Fruit fly (Drosophila melanogaster) whole organism, embryonic: ENCODE measurements around the gene WRNexo.

Experiments used
- Atf-2 ChIP-seq: fragments of 200-800 bp; sonication (Bioruptor generic); optimal IDR thresholded peaks from 2 replicates; lab custom pipeline; 2016; ENCODE audit warnings: missing biosample characterization, missing genetic modification characterization
- Bdp1 ChIP-seq: fragments of 200-800 bp; sonication (Bioruptor generic); optimal IDR thresholded peaks from 3 replicates; lab custom pipeline; 2016; ENCODE audit warnings: missing biosample characterization, missing genetic modification characterization
- CG10959 ChIP-seq: fragments of 200-800 bp; sonication (Bioruptor generic); IDR thresholded peaks from 2 replicates; pipeline ENCODE4 v1.3.6; 2022; ENCODE audit warnings: missing biosample characterization, missing genetic modification characterization
- CG11085 ChIP-seq: fragments of 200-800 bp; sonication (Bioruptor generic); IDR thresholded peaks from 2 replicates; pipeline ENCODE4 v1.3.6; 2022; ENCODE audit warnings: missing biosample characterization, missing genetic modification characterization
- CG13624 ChIP-seq: fragments of 200-800 bp; sonication (Bioruptor generic); optimal IDR thresholded peaks from 2 replicates; lab custom pipeline; 2016; ENCODE audit warnings: missing biosample characterization, missing genetic modification characterization
- CG14050 ChIP-seq: fragments of 200-800 bp; sonication (Bioruptor generic); IDR thresholded peaks from 3 replicates; pipeline ENCODE4 v1.3.6; 2022; ENCODE audit warnings: missing biosample characterization, missing genetic modification characterization
- CG16863 ChIP-seq: fragments of 200-800 bp; sonication (Bioruptor generic); optimal IDR thresholded peaks from 3 replicates; lab custom pipeline; 2016; ENCODE audit warnings: missing biosample characterization, missing genetic modification characterization
- CG17328 ChIP-seq: fragments of 200-800 bp; sonication (Bioruptor generic); IDR thresholded peaks from 2 replicates; pipeline ENCODE4 v1.3.6; 2022; ENCODE audit warnings: missing biosample characterization, missing genetic modification characterization
- CG2120 ChIP-seq: fragments of 200-800 bp; sonication (Bioruptor generic); optimal IDR thresholded peaks from 3 replicates; lab custom pipeline; 2016; ENCODE audit warnings: missing biosample characterization, missing genetic modification characterization
- CG2712 ChIP-seq: fragments of 200-800 bp; optimal IDR thresholded peaks from 3 replicates; lab custom pipeline; 2019; ENCODE audit warnings: missing biosample characterization, mild to moderate bottlenecking, missing genetic modification characterization, moderate library complexity
- CG3847 ChIP-seq: fragments of 200-800 bp; sonication (Bioruptor generic); IDR thresholded peaks from 2 replicates; pipeline ENCODE4 v1.3.6; 2022; ENCODE audit warnings: missing biosample characterization, missing genetic modification characterization
- CG4282 ChIP-seq: fragments of 200-800 bp; sonication (Bioruptor generic); optimal IDR thresholded peaks from 2 replicates; lab custom pipeline; 2016; ENCODE audit warnings: missing biosample characterization, missing genetic modification characterization
- CG7372 ChIP-seq: fragments of 200-800 bp; sonication (Bioruptor generic); IDR thresholded peaks from 2 replicates; pipeline ENCODE4 v1.3.6; 2022; ENCODE audit warnings: missing biosample characterization, missing genetic modification characterization
- CG7839 ChIP-seq: fragments of 200-800 bp; sonication (Bioruptor generic); optimal IDR thresholded peaks from 3 replicates; lab custom pipeline; 2018; ENCODE audit warnings: missing biosample characterization, mild to moderate bottlenecking, missing genetic modification characterization, moderate library complexity
- CG7928 ChIP-seq: fragments of 200-800 bp; sonication (Bioruptor generic); optimal IDR thresholded peaks from 2 replicates; lab custom pipeline; 2017; ENCODE audit warnings: missing biosample characterization, mild to moderate bottlenecking, missing genetic modification characterization
- CG9932 ChIP-seq: fragments of 200-800 bp; sonication (Bioruptor generic); IDR thresholded peaks from 2 replicates; pipeline ENCODE4 v1.3.6; 2022; ENCODE audit warnings: missing biosample characterization, missing genetic modification characterization
- Dbx ChIP-seq: fragments of 200-800 bp; sonication (Bioruptor generic); IDR thresholded peaks from 3 replicates; pipeline ENCODE4 v1.3.6; 2022; ENCODE audit warnings: missing biosample characterization, missing genetic modification characterization
- Dip3 ChIP-seq: fragments of 200-800 bp; sonication (Bioruptor generic); optimal IDR thresholded peaks from 3 replicates; lab custom pipeline; 2016; ENCODE audit warnings: missing biosample characterization, missing genetic modification characterization
- Dll ChIP-seq: fragments of 200-800 bp; sonication (Bioruptor generic); IDR thresholded peaks from 4 replicates; pipeline ENCODE4 v1.3.6; 2022; ENCODE audit warnings: missing biosample characterization, missing genetic modification characterization; ENCODE audit not compliant: partially characterized antibody
- Drgx ChIP-seq: fragments of 200-800 bp; sonication (Bioruptor generic); IDR thresholded peaks from 2 replicates; pipeline ENCODE4 v1.3.6; 2022; ENCODE audit warnings: missing biosample characterization, missing genetic modification characterization
- Neu2 ChIP-seq: fragments of 200-800 bp; sonication (Bioruptor generic); optimal IDR thresholded peaks from 3 replicates; lab custom pipeline; 2016; ENCODE audit warnings: missing biosample characterization, missing genetic modification characterization, borderline replicate concordance
- Nf-YB ChIP-seq: fragments of 200-800 bp; sonication (Bioruptor generic); optimal IDR thresholded peaks from 3 replicates; lab custom pipeline; 2019; ENCODE audit warnings: missing biosample characterization, mild to moderate bottlenecking, missing genetic modification characterization, moderate library complexity
- Oaz ChIP-seq: fragments of 200-800 bp; sonication (Bioruptor generic); IDR thresholded peaks from 2 replicates; pipeline ENCODE4 v1.3.6; 2022; ENCODE audit warnings: missing biosample characterization, missing genetic modification characterization
- Rfx ChIP-seq: fragments of 200-800 bp; sonication (Bioruptor generic); IDR thresholded peaks from 2 replicates; pipeline ENCODE4 v1.3.6; 2022; ENCODE audit warnings: missing biosample characterization, missing genetic modification characterization
- Sin3A ChIP-seq: fragments of >200 bp; optimal IDR thresholded peaks from 2 replicates; lab custom pipeline; 2018
- Sox100B ChIP-seq: fragments of 200-800 bp; sonication (Bioruptor generic); optimal IDR thresholded peaks from 3 replicates; lab custom pipeline; 2018; ENCODE audit warnings: missing biosample characterization, mild to moderate bottlenecking, missing genetic modification characterization
- Ssrp ChIP-seq: fragments of 200-800 bp; sonication (Bioruptor generic); optimal IDR thresholded peaks from 2 replicates; lab custom pipeline; 2018; ENCODE audit warnings: missing biosample characterization, mild to moderate bottlenecking, missing genetic modification characterization, moderate library complexity
- Vsx1 ChIP-seq: fragments of 200-800 bp; sonication (Bioruptor generic); optimal IDR thresholded peaks from 2 replicates; lab custom pipeline; 2017; ENCODE audit warnings: missing biosample characterization, mild to moderate bottlenecking, missing genetic modification characterization, missing genetic modification reagents
- ato ChIP-seq: fragments of 200-800 bp; sonication (Bioruptor generic); IDR thresholded peaks from 2 replicates; pipeline ENCODE4 v1.3.6; 2022; ENCODE audit warnings: missing biosample characterization, missing genetic modification characterization; ENCODE audit not compliant: partially characterized antibody
- bowl ChIP-seq: fragments of 200-800 bp; sonication (Bioruptor generic); IDR thresholded peaks from 2 replicates; pipeline ENCODE4 v1.3.6; 2022; ENCODE audit warnings: missing biosample characterization, missing genetic modification characterization
- btn ChIP-seq: fragments of 200-800 bp; sonication (Bioruptor generic); optimal IDR thresholded peaks from 2 replicates; lab custom pipeline; 2016; ENCODE audit warnings: missing biosample characterization, missing genetic modification characterization
- cg ChIP-seq: fragments of 200-800 bp; sonication (Bioruptor generic); optimal IDR thresholded peaks from 3 replicates; lab custom pipeline; 2019; ENCODE audit warnings: missing biosample characterization, mild to moderate bottlenecking, missing genetic modification characterization, moderate library complexity
- dimm ChIP-seq: fragments of 200-800 bp; sonication (Bioruptor generic); IDR thresholded peaks from 2 replicates; pipeline ENCODE4 v1.3.6; 2022; ENCODE audit warnings: missing biosample characterization, missing genetic modification characterization
- disco-r ChIP-seq: fragments of 200-800 bp; sonication (Bioruptor generic); optimal IDR thresholded peaks from 2 replicates; lab custom pipeline; 2016; ENCODE audit warnings: missing biosample characterization, missing genetic modification characterization
- dmrt99B ChIP-seq: fragments of 200-800 bp; sonication (Bioruptor generic); optimal IDR thresholded peaks from 2 replicates; lab custom pipeline; 2018; ENCODE audit warnings: missing biosample characterization, mild to moderate bottlenecking, missing genetic modification characterization, moderate library complexity
- emc ChIP-seq: fragments of 200-800 bp; sonication (Bioruptor generic); optimal IDR thresholded peaks from 2 replicates; lab custom pipeline; 2016; ENCODE audit warnings: missing biosample characterization, missing genetic modification characterization
- ewg ChIP-seq: fragments of 200-800 bp; sonication (Bioruptor generic); optimal IDR thresholded peaks from 3 replicates; lab custom pipeline; 2017; ENCODE audit warnings: mild to moderate bottlenecking, missing biosample characterization, missing genetic modification reagents, missing genetic modification characterization
- klu ChIP-seq: fragments of 200-800 bp; sonication (Bioruptor generic); IDR thresholded peaks from 2 replicates; pipeline ENCODE4 v1.3.6; 2022; ENCODE audit warnings: missing biosample characterization, missing genetic modification characterization
- kni ChIP-seq: fragments of 200-800 bp; sonication (Bioruptor generic); optimal IDR thresholded peaks from 3 replicates; lab custom pipeline; 2017; ENCODE audit warnings: mild to moderate bottlenecking, missing biosample characterization, missing genetic modification reagents, missing genetic modification characterization
- lov ChIP-seq, 2 experiments: fragments of 200-800 bp in 1 of 2; fragments of >200 bp in 1 of 2; sonication (Bioruptor generic) in 1 of 2; IDR thresholded peaks in 1 of 2; optimal IDR thresholded peaks in 1 of 2; 2 replicates in 1 of 2; 3 replicates in 1 of 2; pipeline versions ENCODE4 v1.3.6 to Lab custom; 2017 to 2022; ENCODE audit warnings: missing biosample characterization in 1 of 2, missing genetic modification characterization in 1 of 2
- luna ChIP-seq: fragments of 200-800 bp; sonication (Bioruptor generic); optimal IDR thresholded peaks from 2 replicates; lab custom pipeline; 2016; ENCODE audit warnings: missing biosample characterization, missing genetic modification characterization
- org-1 ChIP-seq: fragments of 200-800 bp; sonication (Bioruptor generic); optimal IDR thresholded peaks from 2 replicates; lab custom pipeline; 2017; ENCODE audit warnings: missing biosample characterization, missing genetic modification characterization
- pan ChIP-seq, 4 experiments: fragments of >200 bp in 3 of 4; fragments of 200-800 bp in 1 of 4; sonication (Bioruptor generic) in 1 of 4; optimal IDR thresholded peaks in 3 of 4; IDR thresholded peaks in 1 of 4; 2 replicates each; pipeline versions ENCODE4 v1.3.6 to Lab custom; 2017 to 2022; ENCODE audit warnings: missing biosample characterization in 2 of 4, missing genetic modification characterization in 2 of 4, mixed read lengths in 1 of 4
- sd ChIP-seq: fragments of 200-800 bp; sonication (Bioruptor generic); optimal IDR thresholded peaks from 3 replicates; lab custom pipeline; 2018; ENCODE audit warnings: missing biosample characterization, mild to moderate bottlenecking, missing genetic modification characterization, moderate library complexity
- ssp ChIP-seq: fragments of 200-800 bp; sonication (Bioruptor generic); IDR thresholded peaks from 2 replicates; pipeline ENCODE4 v1.3.6; 2022; ENCODE audit warnings: missing biosample characterization, missing genetic modification characterization
- tin ChIP-seq: fragments of 200-800 bp; sonication (Bioruptor generic); optimal IDR thresholded peaks from 3 replicates; lab custom pipeline; 2016; ENCODE audit warnings: missing biosample characterization, missing genetic modification characterization
- trem ChIP-seq: fragments of 200-800 bp; optimal IDR thresholded peaks from 3 replicates; lab custom pipeline; 2019; ENCODE audit warnings: missing biosample characterization, mild to moderate bottlenecking, missing genetic modification characterization, moderate library complexity
- trh ChIP-seq: fragments of 200-800 bp; sonication (Bioruptor generic); optimal IDR thresholded peaks from 2 replicates; lab custom pipeline; 2016; ENCODE audit warnings: missing biosample characterization, missing genetic modification characterization

Gene WRNexo

dm6 chr3R:18402549-18403429 is 36.8 kb upstream of the WRNexo start, which contains the start of the genes Wdr37 and koko (continued):
- TF ChIP-seq Atf-2 (GFP tag; lab: Kevin White, UChicago) = peak; percentile 69
- TF ChIP-seq Dll (GFP tag; lab: Robert Waterston, UW) = peak; percentile 61; the same call in 2 of the 4 replicates
- peak; percentile 83 for TF ChIP-seq CG16863 (GFP tag; lab: Kevin White, UChicago)
- peak; percentile 65 for TF ChIP-seq CG7928 (GFP tag; lab: Kevin White, UChicago)
- TF ChIP-seq CG2712 (tag; lab: Kevin White, UChicago) = peak; percentile 99
- peak; percentile 27 for TF ChIP-seq kni (GFP tag; lab: Kevin White, UChicago)
- peak; percentile 96 for TF ChIP-seq tin (GFP tag; lab: Kevin White, UChicago)
- TF ChIP-seq bowl (GFP tag; lab: Robert Waterston, UW) = peak; percentile 91
- peak; percentile 95 for TF ChIP-seq ssp (GFP tag; lab: Robert Waterston, UW)
- peak; percentile 69 for TF ChIP-seq btn (GFP tag; lab: Kevin White, UChicago)
- no peak for TF ChIP-seq lov (optimal IDR thresholded peaks at IDR 0.05; lab: Kevin White, UChicago)
- peak; percentile 88; the same call in 2 of the 3 replicates for TF ChIP-seq lov (GFP tag; IDR thresholded peaks at IDR 0.05; lab: Robert Waterston, UW)
- TF ChIP-seq org-1 (GFP tag; lab: Kevin White, UChicago) = peak; percentile 86
- peak; percentile 88 for TF ChIP-seq ewg (GFP tag; lab: Kevin White, UChicago)
- TF ChIP-seq CG14050 (GFP tag; lab: Robert Waterston, UW) = peak; percentile 95
- peak; percentile 98 for TF ChIP-seq CG7839 (tag; lab: Kevin White, UChicago)
- peak; percentile 97 for TF ChIP-seq CG17328 (GFP tag; lab: Robert Waterston, UW)
- TF ChIP-seq CG9932 = peak; percentile 99
- peak; percentile 94 for TF ChIP-seq CG2120 (GFP tag; lab: Kevin White, UChicago)
- TF ChIP-seq disco-r (GFP tag; lab: Kevin White, UChicago) = peak; percentile 26
- TF ChIP-seq sd (tag; lab: Kevin White, UChicago) = peak; percentile 89
- TF ChIP-seq Nf-YB (GFP tag; lab: Kevin White, UChicago) = peak; percentile 86
- TF ChIP-seq Oaz (GFP tag; lab: Robert Waterston, UW) = peak; percentile 89
- peak; percentile 95 for TF ChIP-seq dimm
- TF ChIP-seq Ssrp = peak; percentile 97
- TF ChIP-seq CG3847 (GFP tag; lab: Robert Waterston, UW) = peak; percentile 98
- TF ChIP-seq trh (GFP tag; lab: Kevin White, UChicago) = peak; percentile 93
- peak; percentile 99 for TF ChIP-seq Dbx (GFP tag; lab: Robert Waterston, UW)
- TF ChIP-seq pan (optimal IDR thresholded peaks at IDR 0.05; lab: Kevin White, UChicago) = no peak
- peak in 1 of 2 experiments; percentile 99 for TF ChIP-seq pan (GFP tag; optimal IDR thresholded peaks at IDR 0.05 in 1 of 2, IDR thresholded peaks at IDR 0.05 in 1 of 2)
- TF ChIP-seq klu (GFP tag; lab: Robert Waterston, UW) = peak; percentile 99
- TF ChIP-seq trem = peak; percentile 94
- TF ChIP-seq Neu2 (GFP tag; lab: Kevin White, UChicago) = peak; percentile 49
- peak; percentile 98 for TF ChIP-seq Drgx
- peak; percentile 28 for TF ChIP-seq luna (GFP tag; lab: Kevin White, UChicago)
- peak; percentile 98 for TF ChIP-seq dmrt99B
- TF ChIP-seq CG11085 (GFP tag; lab: Robert Waterston, UW) = peak; percentile 98
- TF ChIP-seq Vsx1 (GFP tag; lab: Kevin White, UChicago) = peak; percentile 80
- TF ChIP-seq emc = peak; percentile 36
- TF ChIP-seq CG4282 (GFP tag; lab: Kevin White, UChicago) = no peak
- peak; percentile 97 for TF ChIP-seq Rfx (GFP tag; lab: Robert Waterston, UW)
- no peak for TF ChIP-seq cg (GFP tag; lab: Kevin White, UChicago)
- peak; percentile 96 for TF ChIP-seq CG10959
- TF ChIP-seq Sox100B (GFP tag; lab: Kevin White, UChicago) = peak; percentile 98
- peak; percentile 45 for TF ChIP-seq Bdp1 (GFP tag; lab: Kevin White, UChicago)
- TF ChIP-seq CG13624 = peak; percentile 79
- peak; percentile 52; the same call in 1 of the 2 replicates for TF ChIP-seq ato
- peak; percentile 1 for TF ChIP-seq Sin3A (lab: Kevin White, UChicago)
- TF ChIP-seq Dip3 (GFP tag; lab: Kevin White, UChicago) = peak; percentile 70
- peak; percentile 98 for TF ChIP-seq CG7372
